Worm (Caenorhabditis elegans) whole organism, late embryonic: ENCODE measurements around the gene cpl-1.

Experiments
- ahr-1 ChIP-seq: sonication (generic microtip); optimal IDR thresholded peaks from 2 replicates; lab custom pipeline; 2016; ENCODE audit warnings: missing genetic modification characterization, missing compliant biosample characterization
- ama-1 ChIP-seq: fragments of 150-350 bp; optimal IDR thresholded peaks from 2 replicates; lab custom pipeline; 2014
- ceh-45 ChIP-seq: fragments of 200-800 bp; sonication (Bioruptor generic); IDR thresholded peaks from 2 replicates; pipeline ENCODE4 v1.3.6; 2022; ENCODE audit warnings: missing genetic modification reagents, missing genetic modification characterization, missing compliant biosample characterization
- ceh-6 ChIP-seq: fragments of 200-800 bp; sonication (Bioruptor generic); optimal IDR thresholded peaks from 2 replicates; lab custom pipeline; 2018; ENCODE audit warnings: mild to moderate bottlenecking, missing genetic modification characterization, missing compliant biosample characterization
- ceh-9 ChIP-seq: sonication (generic microtip); optimal IDR thresholded peaks from 2 replicates; lab custom pipeline; 2016; ENCODE audit warnings: mild to moderate bottlenecking, missing genetic modification characterization, inconsistent platforms, missing compliant biosample characterization
- fkh-10 ChIP-seq: fragments of 150-350 bp; optimal IDR thresholded peaks from 2 replicates; lab custom pipeline; 2014; ENCODE audit warnings: missing biosample characterization, missing genetic modification reagents, missing genetic modification characterization
- lin-11 ChIP-seq: fragments of 200-800 bp; sonication (Bioruptor generic); optimal IDR thresholded peaks from 2 replicates; lab custom pipeline; 2018; ENCODE audit warnings: mild to moderate bottlenecking, missing genetic modification characterization, missing compliant biosample characterization
- nfya-1 ChIP-seq: sonication (generic microtip); optimal IDR thresholded peaks from 2 replicates; lab custom pipeline; 2017; ENCODE audit warnings: missing genetic modification characterization, mild to moderate bottlenecking, missing compliant biosample characterization, antibody characterized with exemption, moderate library complexity
- pha-4 ChIP-seq: fragments of 150-350 bp; optimal IDR thresholded peaks from 2 replicates; lab custom pipeline; 2018; ENCODE audit warnings: missing biosample characterization, missing genetic modification reagents, missing genetic modification characterization
- ref-2 ChIP-seq: sonication (generic microtip); optimal IDR thresholded peaks from 2 replicates; lab custom pipeline; 2016; ENCODE audit warnings: missing genetic modification characterization, missing compliant biosample characterization
- sox-2 ChIP-seq: fragments of 200-800 bp; sonication (Bioruptor generic); IDR thresholded peaks from 2 replicates; pipeline ENCODE4 v1.3.6; 2022; ENCODE audit warnings: missing genetic modification reagents, missing genetic modification characterization, missing compliant biosample characterization
- tbx-2 ChIP-seq: sonication (generic microtip); optimal IDR thresholded peaks from 2 replicates; lab custom pipeline; 2016; ENCODE audit warnings: missing genetic modification characterization, missing compliant biosample characterization
- unc-42 ChIP-seq: sonication (generic microtip); optimal IDR thresholded peaks from 2 replicates; lab custom pipeline; 2016; ENCODE audit warnings: missing genotype, missing genetic modification characterization, missing compliant biosample characterization
- unc-55 ChIP-seq: sonication (generic microtip); optimal IDR thresholded peaks from 2 replicates; lab custom pipeline; 2017; ENCODE audit warnings: missing biosample characterization, missing genetic modification reagents, missing genetic modification characterization

ce11 chrV:16600623-16601022 lies 5.5 kb upstream of the cpl-1 start, which contains the start of gene T03E6.9:
- TF ChIP-seq unc-42 (tag; lab: Kevin White, UChicago) (no peak), pha-4 (tag; lab: Kevin White, UChicago) (no peak), fkh-10 (no peak), nfya-1 (tag; lab: Kevin White, UChicago) (no peak), ceh-45 (GFP tag; lab: Robert Waterston, UW) (no peak), ama-1 (lab: Kevin White, UChicago) (no peak), lin-11 (tag; lab: Kevin White, UChicago) (no peak), sox-2 (GFP tag; lab: Robert Waterston, UW) (no peak), tbx-2 (no peak), ceh-6 (no peak), ceh-9 (tag; lab: Kevin White, UChicago) (no peak), ref-2 (tag; lab: Kevin White, UChicago) (no peak), unc-55 (GFP tag; lab: Kevin White, UChicago) (no peak), ahr-1 (no peak)
